Fruit fly (Drosophila melanogaster) whole organism, embryonic: ENCODE results near the gene CG42728.

ENCODE experiments used
- Aef1 ChIP-seq: fragments of 200-800 bp; sonication (Bioruptor generic); IDR thresholded peaks from 3 replicates; pipeline ENCODE4 v1.3.6; 2022; ENCODE audit warnings: missing biosample characterization, missing genetic modification characterization
- CG10543 ChIP-seq: fragments of 200-800 bp; sonication (Bioruptor generic); optimal IDR thresholded peaks from 3 replicates; lab custom pipeline; 2017; ENCODE audit warnings: missing biosample characterization, mild to moderate bottlenecking, missing genetic modification characterization, moderate library complexity
- CG10959 ChIP-seq: fragments of 200-800 bp; sonication (Bioruptor generic); IDR thresholded peaks from 2 replicates; pipeline ENCODE4 v1.3.6; 2022; ENCODE audit warnings: missing biosample characterization, missing genetic modification characterization
- CG14014 ChIP-seq: fragments of 200-800 bp; sonication (Bioruptor generic); IDR thresholded peaks from 2 replicates; pipeline ENCODE4 v1.3.6; 2022; ENCODE audit warnings: missing biosample characterization, missing genetic modification characterization
- CG14710 ChIP-seq: fragments of 200-800 bp; sonication (Bioruptor generic); optimal IDR thresholded peaks from 3 replicates; lab custom pipeline; 2019; ENCODE audit warnings: missing biosample characterization, mild to moderate bottlenecking, missing genetic modification characterization, moderate library complexity
- CG1603 ChIP-seq: fragments of 200-800 bp; sonication (Bioruptor generic); optimal IDR thresholded peaks from 2 replicates; lab custom pipeline; 2019; ENCODE audit warnings: missing biosample characterization, mild to moderate bottlenecking, missing genetic modification characterization, moderate library complexity
- CG17385 ChIP-seq: fragments of 200-800 bp; sonication (Bioruptor generic); optimal IDR thresholded peaks from 3 replicates; lab custom pipeline; 2018; ENCODE audit warnings: missing biosample characterization, mild to moderate bottlenecking, missing genetic modification characterization
- CG1832 ChIP-seq: fragments of 200-800 bp; sonication (Bioruptor generic); optimal IDR thresholded peaks from 2 replicates; lab custom pipeline; 2017; ENCODE audit warnings: missing biosample characterization, mild to moderate bottlenecking, missing genetic modification characterization, inconsistent platforms
- CG2875 ChIP-seq: fragments of 200-800 bp; sonication (Bioruptor generic); optimal IDR thresholded peaks from 2 replicates; lab custom pipeline; 2017; ENCODE audit warnings: missing biosample characterization, mild to moderate bottlenecking, missing genetic modification characterization, missing genetic modification reagents
- CG2889 ChIP-seq: fragments of 200-800 bp; sonication (Bioruptor generic); IDR thresholded peaks from 3 replicates; pipeline ENCODE4 v1.3.6; 2022; ENCODE audit warnings: missing biosample characterization, missing genetic modification characterization
- CG32767 ChIP-seq: fragments of 200-800 bp; sonication (Bioruptor generic); IDR thresholded peaks from 2 replicates; pipeline ENCODE4 v1.3.6; 2022; ENCODE audit warnings: missing biosample characterization, missing genetic modification characterization
- CG3847 ChIP-seq: fragments of 200-800 bp; sonication (Bioruptor generic); IDR thresholded peaks from 2 replicates; pipeline ENCODE4 v1.3.6; 2022; ENCODE audit warnings: missing biosample characterization, missing genetic modification characterization
- CG7271 ChIP-seq: fragments of 200-800 bp; sonication (Bioruptor generic); optimal IDR thresholded peaks from 2 replicates; lab custom pipeline; 2018; ENCODE audit warnings: missing biosample characterization, mild to moderate bottlenecking, missing genetic modification characterization, moderate library complexity
- CG8388 ChIP-seq: fragments of 200-800 bp; sonication (Bioruptor generic); optimal IDR thresholded peaks from 2 replicates; lab custom pipeline; 2019; ENCODE audit warnings: missing biosample characterization, mild to moderate bottlenecking, missing genetic modification characterization, moderate library complexity
- CG9215 ChIP-seq: fragments of 200-800 bp; sonication (Bioruptor generic); IDR thresholded peaks from 2 replicates; pipeline ENCODE4 v1.3.6; 2022; ENCODE audit warnings: missing biosample characterization, missing genetic modification characterization
- CG9817 ChIP-seq: fragments of 200-800 bp; sonication (Bioruptor generic); optimal IDR thresholded peaks from 2 replicates; lab custom pipeline; 2018; ENCODE audit warnings: missing biosample characterization, mild to moderate bottlenecking, missing genetic modification characterization, moderate library complexity
- CG9932 ChIP-seq: fragments of 200-800 bp; sonication (Bioruptor generic); IDR thresholded peaks from 2 replicates; pipeline ENCODE4 v1.3.6; 2022; ENCODE audit warnings: missing biosample characterization, missing genetic modification characterization
- CHES-1-like ChIP-seq: fragments of 200-800 bp; sonication (Bioruptor generic); optimal IDR thresholded peaks from 2 replicates; lab custom pipeline; 2016; ENCODE audit warnings: missing biosample characterization, missing genetic modification characterization
- Dp ChIP-seq: fragments of 200-800 bp; sonication (Bioruptor generic); optimal IDR thresholded peaks from 2 replicates; lab custom pipeline; 2018; ENCODE audit warnings: missing biosample characterization, mild to moderate bottlenecking, missing genetic modification characterization, moderate library complexity
- Gsc ChIP-seq: fragments of 200-800 bp; sonication (Bioruptor generic); IDR thresholded peaks from 2 replicates; pipeline ENCODE4 v1.3.6; 2022; ENCODE audit warnings: missing biosample characterization, missing genetic modification characterization
- HLH4C ChIP-seq: fragments of 200-800 bp; sonication (Bioruptor generic); IDR thresholded peaks from 3 replicates; pipeline ENCODE4 v1.3.6; 2022; ENCODE audit warnings: missing biosample characterization, missing genetic modification characterization; ENCODE audit not compliant: partially characterized antibody
- Max ChIP-seq: fragments of 200-800 bp; sonication (Bioruptor generic); optimal IDR thresholded peaks from 2 replicates; lab custom pipeline; 2016; ENCODE audit warnings: missing biosample characterization, mild to moderate bottlenecking, missing genetic modification characterization
- Mes4 ChIP-seq: fragments of 200-800 bp; sonication (Bioruptor generic); optimal IDR thresholded peaks from 2 replicates; lab custom pipeline; 2016; ENCODE audit warnings: missing biosample characterization, missing genetic modification characterization
- NK7.1 ChIP-seq: fragments of 200-800 bp; sonication (Bioruptor generic); optimal IDR thresholded peaks from 3 replicates; lab custom pipeline; 2016; ENCODE audit warnings: missing biosample characterization, missing genetic modification characterization
- Neu2 ChIP-seq: fragments of 200-800 bp; sonication (Bioruptor generic); optimal IDR thresholded peaks from 3 replicates; lab custom pipeline; 2016; ENCODE audit warnings: missing biosample characterization, missing genetic modification characterization, borderline replicate concordance
- Oaz ChIP-seq: fragments of 200-800 bp; sonication (Bioruptor generic); IDR thresholded peaks from 2 replicates; pipeline ENCODE4 v1.3.6; 2022; ENCODE audit warnings: missing biosample characterization, missing genetic modification characterization
- Opbp ChIP-seq: fragments of 200-800 bp; sonication (Bioruptor generic); IDR thresholded peaks from 3 replicates; pipeline ENCODE4 v1.3.6; 2022; ENCODE audit warnings: missing biosample characterization, missing genetic modification characterization; ENCODE audit not compliant: partially characterized antibody
- Sox102F ChIP-seq: fragments of 200-800 bp; sonication (Bioruptor generic); optimal IDR thresholded peaks from 2 replicates; lab custom pipeline; 2018; ENCODE audit warnings: missing biosample characterization, mild to moderate bottlenecking, missing genetic modification characterization, moderate library complexity
- Taf1 ChIP-seq: fragments of 200-800 bp; sonication (Bioruptor generic); IDR thresholded peaks from 2 replicates; pipeline ENCODE4 v1.3.6; 2022; ENCODE audit warnings: missing biosample characterization, missing genetic modification characterization
- abd-A ChIP-seq: fragments of 200-800 bp; sonication (Bioruptor generic); optimal IDR thresholded peaks from 3 replicates; lab custom pipeline; 2019; ENCODE audit warnings: missing biosample characterization, mild to moderate bottlenecking, missing genetic modification characterization, moderate library complexity
- bab2 ChIP-seq: fragments of 200-800 bp; sonication (Bioruptor generic); optimal IDR thresholded peaks from 2 replicates; lab custom pipeline; 2016; ENCODE audit warnings: missing biosample characterization, missing genetic modification characterization
- caup ChIP-seq: fragments of 200-800 bp; sonication (Bioruptor generic); optimal IDR thresholded peaks from 3 replicates; lab custom pipeline; 2017; ENCODE audit warnings: missing biosample characterization, mild to moderate bottlenecking, missing genetic modification characterization, moderate library complexity; ENCODE audit not compliant: severe bottlenecking
- chinmo ChIP-seq: fragments of 200-800 bp; sonication (Bioruptor generic); IDR thresholded peaks from 4 replicates; pipeline ENCODE4 v1.3.6; 2022; ENCODE audit warnings: missing biosample characterization, missing genetic modification characterization; ENCODE audit not compliant: partially characterized antibody
- chn ChIP-seq: fragments of 200-800 bp; sonication (Bioruptor generic); optimal IDR thresholded peaks from 2 replicates; lab custom pipeline; 2016; ENCODE audit warnings: missing biosample characterization, missing genetic modification characterization
- ci ChIP-seq: fragments of 200-800 bp; sonication (Bioruptor generic); IDR thresholded peaks from 3 replicates; pipeline ENCODE4 v1.3.6; 2022; ENCODE audit warnings: missing biosample characterization, missing genetic modification characterization
- jigr1 ChIP-seq: fragments of 200-800 bp; sonication (Bioruptor generic); IDR thresholded peaks from 3 replicates; pipeline ENCODE4 v1.3.6; 2022; ENCODE audit warnings: missing biosample characterization, missing genetic modification characterization
- jing ChIP-seq: fragments of 200-800 bp; sonication (Bioruptor generic); optimal IDR thresholded peaks from 2 replicates; lab custom pipeline; 2018; ENCODE audit warnings: missing biosample characterization, mild to moderate bottlenecking, missing genetic modification characterization
- mirr ChIP-seq: fragments of 200-800 bp; sonication (Bioruptor generic); optimal IDR thresholded peaks from 3 replicates; lab custom pipeline; 2018; ENCODE audit warnings: missing biosample characterization, mild to moderate bottlenecking, missing genetic modification characterization
- nau ChIP-seq: fragments of 200-800 bp; sonication (Bioruptor generic); optimal IDR thresholded peaks from 3 replicates; lab custom pipeline; 2017; ENCODE audit warnings: missing biosample characterization, mild to moderate bottlenecking, missing genetic modification characterization, missing genetic modification reagents
- nerfin-1 ChIP-seq: fragments of 200-800 bp; sonication (Bioruptor generic); optimal IDR thresholded peaks from 3 replicates; lab custom pipeline; 2019; ENCODE audit warnings: missing biosample characterization, mild to moderate bottlenecking, missing genetic modification characterization, moderate library complexity
- pan ChIP-seq, 4 experiments: fragments of >200 bp in 3 of 4; fragments of 200-800 bp in 1 of 4; sonication (Bioruptor generic) in 1 of 4; optimal IDR thresholded peaks in 3 of 4; IDR thresholded peaks in 1 of 4; 2 replicates each; pipeline versions ENCODE4 v1.3.6 to Lab custom; 2017 to 2022; ENCODE audit warnings: missing biosample characterization in 2 of 4, missing genetic modification characterization in 2 of 4, mixed read lengths in 1 of 4
- repo ChIP-seq: fragments of 200-800 bp; sonication (Bioruptor generic); optimal IDR thresholded peaks from 2 replicates; lab custom pipeline; 2016; ENCODE audit warnings: missing biosample characterization, missing genetic modification characterization
- sd ChIP-seq: fragments of 200-800 bp; sonication (Bioruptor generic); optimal IDR thresholded peaks from 3 replicates; lab custom pipeline; 2018; ENCODE audit warnings: missing biosample characterization, mild to moderate bottlenecking, missing genetic modification characterization, moderate library complexity
- sim ChIP-seq: fragments of 200-800 bp; sonication (Bioruptor generic); IDR thresholded peaks from 2 replicates; pipeline ENCODE4 v1.3.6; 2022; ENCODE audit warnings: missing biosample characterization, missing genetic modification characterization
- sima ChIP-seq: fragments of 200-800 bp; sonication (Bioruptor generic); optimal IDR thresholded peaks from 2 replicates; lab custom pipeline; 2016; ENCODE audit warnings: missing biosample characterization, missing genetic modification characterization
- sug ChIP-seq: fragments of 200-800 bp; optimal IDR thresholded peaks from 2 replicates; lab custom pipeline; 2019; ENCODE audit warnings: missing biosample characterization, mild to moderate bottlenecking, missing genetic modification characterization, moderate library complexity
- tx ChIP-seq: fragments of 200-800 bp; sonication (Bioruptor generic); optimal IDR thresholded peaks from 2 replicates; lab custom pipeline; 2016; ENCODE audit warnings: missing biosample characterization, missing genetic modification characterization
- vvl ChIP-seq: fragments of 200-800 bp; sonication (Bioruptor generic); IDR thresholded peaks from 2 replicates; pipeline ENCODE4 v1.3.6; 2022; ENCODE audit warnings: missing biosample characterization, missing genetic modification characterization

The CG42728 gene

dm6 chr3L:15514814-15515495 lies 13.0 kb downstream of the CG42728 start (continued):
- TF ChIP-seq chinmo (GFP tag; lab: Robert Waterston, UW) (peak; percentile 4; the same call in 2 of the 4 replicates), sim (GFP tag; lab: Robert Waterston, UW) (no peak), ci (GFP tag; lab: Robert Waterston, UW) (no peak), repo (GFP tag; lab: Kevin White, UChicago) (no peak), CG14014 (GFP tag; lab: Robert Waterston, UW) (no peak), NK7.1 (GFP tag; lab: Kevin White, UChicago) (no peak), CG32767 (GFP tag; lab: Robert Waterston, UW) (no peak), abd-A (tag; lab: Kevin White, UChicago) (no peak), CG3847 (GFP tag; lab: Robert Waterston, UW) (no peak), tx (GFP tag; lab: Kevin White, UChicago) (no peak), CHES-1-like (GFP tag; lab: Kevin White, UChicago) (no peak), CG9215 (GFP tag; lab: Robert Waterston, UW) (no peak), caup (GFP tag; lab: Kevin White, UChicago) (no peak), CG17385 (GFP tag; lab: Kevin White, UChicago) (peak; percentile 91)

dm6 chr3L:15514405-15514804 lies 13.6 kb downstream of the CG42728 start:
- peak; percentile 5 for TF ChIP-seq Dp (GFP tag; lab: Kevin White, UChicago)
- no peak for TF ChIP-seq Mes4 (GFP tag; lab: Kevin White, UChicago)
- no peak for TF ChIP-seq CG9932 (GFP tag; lab: Robert Waterston, UW)
- no peak for TF ChIP-seq bab2 (GFP tag; lab: Kevin White, UChicago)
- TF ChIP-seq nerfin-1: no peak
- no peak for TF ChIP-seq Opbp
- peak; percentile 90 for TF ChIP-seq sd (tag; lab: Kevin White, UChicago)
- TF ChIP-seq Gsc (GFP tag; lab: Robert Waterston, UW): no peak
- no peak for TF ChIP-seq CG10959 (GFP tag; lab: Robert Waterston, UW)
- TF ChIP-seq jing: no peak
- TF ChIP-seq Oaz (GFP tag; lab: Robert Waterston, UW): no peak
- no peak; the same call in 1 of the 2 replicates for TF ChIP-seq vvl (GFP tag; lab: Robert Waterston, UW)
- TF ChIP-seq CG1603 (tag; lab: Kevin White, UChicago): no peak
- no peak for TF ChIP-seq CG9817 (tag; lab: Kevin White, UChicago)
- TF ChIP-seq CG7271 (tag; lab: Kevin White, UChicago): no peak
- peak; percentile 82 for TF ChIP-seq CG1832
- TF ChIP-seq CG2875 (GFP tag; lab: Kevin White, UChicago): no peak
- peak; percentile 66 for TF ChIP-seq sug
- no peak for TF ChIP-seq CG2889 (GFP tag; lab: Robert Waterston, UW)
- no peak for TF ChIP-seq CG14710 (tag; lab: Kevin White, UChicago)
- no peak for TF ChIP-seq Aef1 (GFP tag; lab: Robert Waterston, UW)
- no peak for TF ChIP-seq pan (optimal IDR thresholded peaks at IDR 0.05; lab: Kevin White, UChicago)
- TF ChIP-seq pan (GFP tag; optimal IDR thresholded peaks at IDR 0.05 in 1 of 2, IDR thresholded peaks at IDR 0.05 in 1 of 2): no peak
- peak; percentile 35 for TF ChIP-seq Max (GFP tag; lab: Kevin White, UChicago)
- no peak for TF ChIP-seq Sox102F (GFP tag; lab: Kevin White, UChicago)
- no peak for TF ChIP-seq jigr1
- no peak for TF ChIP-seq sima
- no peak for TF ChIP-seq Taf1
- TF ChIP-seq mirr (GFP tag; lab: Kevin White, UChicago): no peak
- TF ChIP-seq HLH4C: 0 out of 3 replicates have a peak, but pooled peaks have one; percentile 7
- TF ChIP-seq nau (GFP tag; lab: Kevin White, UChicago): no peak
- peak; percentile 84 for TF ChIP-seq chn
- no peak for TF ChIP-seq CG8388 (GFP tag; lab: Kevin White, UChicago)
- no peak for TF ChIP-seq Neu2 (GFP tag; lab: Kevin White, UChicago)
- TF ChIP-seq CG10543 (GFP tag; lab: Kevin White, UChicago): no peak
